Worm (Caenorhabditis elegans) whole organism, L1 larva: ENCODE results near the gene Y57G11B.8.

Source experiments
- aly-2 ChIP-seq: fragments of 150-350 bp; optimal IDR thresholded peaks from 2 replicates; lab custom pipeline; 2014; ENCODE audit warnings: missing biosample characterization, missing genetic modification characterization
- ama-1 ChIP-seq: fragments of 150-350 bp; optimal IDR thresholded peaks from 2 replicates; lab custom pipeline; 2014
- efl-3 ChIP-seq: fragments of 200-800 bp; sonication (Bioruptor generic); optimal IDR thresholded peaks from 2 replicates; lab custom pipeline; 2018; ENCODE audit warnings: mild to moderate bottlenecking, missing genetic modification characterization, missing compliant biosample characterization
- ets-5 ChIP-seq: fragments of 200-800 bp; sonication (Bioruptor generic); IDR thresholded peaks from 2 replicates; pipeline ENCODE4 v1.3.6; 2022; ENCODE audit warnings: missing genetic modification characterization, missing compliant biosample characterization
- fos-1 ChIP-seq: fragments of 150-350 bp; optimal IDR thresholded peaks from 2 replicates; lab custom pipeline; 2014; ENCODE audit warnings: missing biosample characterization, missing genetic modification characterization
- lin-15B ChIP-seq: fragments of 150-350 bp; sonication (generic microtip); optimal IDR thresholded peaks from 3 replicates; lab custom pipeline; 2014; ENCODE audit warnings: missing biosample characterization, missing genetic modification characterization
- mep-1 ChIP-seq: fragments of 150-350 bp; optimal IDR thresholded peaks from 2 replicates; lab custom pipeline; 2014; ENCODE audit warnings: missing biosample characterization, missing genetic modification characterization
- nhr-11 ChIP-seq: fragments of 150-350 bp; optimal IDR thresholded peaks from 2 replicates; lab custom pipeline; 2014; ENCODE audit warnings: missing biosample characterization, missing genetic modification characterization
- nhr-71 ChIP-seq: sonication (generic microtip); optimal IDR thresholded peaks from 2 replicates; lab custom pipeline; 2016; ENCODE audit warnings: mild to moderate bottlenecking, missing genetic modification characterization, moderate library complexity, missing compliant biosample characterization
- nhr-77 ChIP-seq: fragments of 150-350 bp; optimal IDR thresholded peaks from 2 replicates; lab custom pipeline; 2014; ENCODE audit warnings: missing biosample characterization, missing genetic modification characterization
- skn-1 ChIP-seq: fragments of 150-350 bp; optimal IDR thresholded peaks from 2 replicates; lab custom pipeline; 2014; ENCODE audit warnings: missing biosample characterization, missing genetic modification characterization
- unc-62 ChIP-seq: fragments of 150-350 bp; optimal IDR thresholded peaks from 2 replicates; lab custom pipeline; 2014; ENCODE audit warnings: missing biosample characterization, missing genetic modification reagents, missing genetic modification characterization
- unc-86 ChIP-seq: sonication (generic microtip); optimal IDR thresholded peaks from 2 replicates; lab custom pipeline; 2016; ENCODE audit warnings: missing genetic modification characterization, missing compliant biosample characterization
- xbp-1 ChIP-seq: sonication (generic microtip); optimal IDR thresholded peaks from 2 replicates; lab custom pipeline; 2016; ENCODE audit warnings: missing genetic modification characterization, missing compliant biosample characterization

DNA sequence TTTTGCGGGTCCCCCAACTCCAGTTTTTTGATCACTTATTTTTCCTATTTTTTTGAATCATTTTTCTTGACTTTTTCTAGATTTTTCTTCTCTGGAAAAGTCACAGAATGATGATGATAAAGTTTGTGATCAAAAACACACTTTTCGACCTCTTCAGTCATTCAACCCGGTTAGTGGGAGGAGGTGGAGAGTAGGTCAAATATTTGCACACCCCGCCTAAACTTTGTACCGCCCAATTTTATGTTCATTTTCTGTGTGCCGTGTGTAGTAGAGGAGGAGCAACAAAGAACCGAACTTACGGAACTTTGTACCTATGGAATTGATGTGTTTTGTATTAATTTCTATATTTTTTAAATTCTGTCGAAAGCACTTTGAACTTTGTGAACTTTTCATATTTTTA, 39.0 kb upstream of the Y57G11B.8 start:
- TF ChIP-seq efl-3 (GFP tag; lab: Kevin White, UChicago) (no peak), xbp-1 (tag; lab: Kevin White, UChicago) (no peak), lin-15B (tag; lab: Kevin White, UChicago) (no peak), nhr-71 (tag; lab: Kevin White, UChicago) (no peak), unc-86 (tag; lab: Kevin White, UChicago) (no peak), ama-1 (no peak), mep-1 (no peak), skn-1 (tag; lab: Kevin White, UChicago) (no peak), nhr-11 (tag; lab: Kevin White, UChicago) (no peak), nhr-77 (no peak), ets-5 (GFP tag; lab: Robert Waterston, UW) (no peak), unc-62 (no peak), fos-1 (tag; lab: Kevin White, UChicago) (no peak), aly-2 (no peak)
